Worm (Caenorhabditis elegans) whole organism, L2 larva: ENCODE results near the gene F53G2.13.
"Not testable (repeated sequence)": the region's sequence is repeated elsewhere in the genome, so short reads cannot be mapped to it uniquely, and the experiment has no call there.

ENCODE experiments used
- C34F6.9 ChIP-seq: fragments of 150-350 bp; optimal IDR thresholded peaks from 2 replicates; lab custom pipeline; 2014; ENCODE audit warnings: missing biosample characterization, missing genetic modification characterization
- R02D3.7 ChIP-seq: fragments of 150-350 bp; optimal IDR thresholded peaks from 2 replicates; lab custom pipeline; 2014; ENCODE audit warnings: missing biosample characterization, missing genetic modification characterization
- Y55F3AM.14 ChIP-seq: fragments of 200-800 bp; sonication (Bioruptor generic); optimal IDR thresholded peaks from 2 replicates; lab custom pipeline; 2018; ENCODE audit warnings: mild to moderate bottlenecking, missing genetic modification characterization, missing compliant biosample characterization
- ZK546.5 ChIP-seq: sonication (generic microtip); optimal IDR thresholded peaks from 2 replicates; lab custom pipeline; 2017; ENCODE audit warnings: missing biosample characterization, missing genetic modification characterization
- ama-1 ChIP-seq: fragments of 150-350 bp; optimal IDR thresholded peaks from 2 replicates; lab custom pipeline; 2018; ENCODE audit warnings: inconsistent platforms
- ceh-82 ChIP-seq: fragments of 150-350 bp; optimal IDR thresholded peaks from 2 replicates; lab custom pipeline; 2014; ENCODE audit warnings: missing biosample characterization, missing genetic modification characterization
- crh-2 ChIP-seq: sonication (generic microtip); optimal IDR thresholded peaks from 2 replicates; lab custom pipeline; 2017; ENCODE audit warnings: missing biosample characterization, missing genetic modification characterization
- egl-27 ChIP-seq: sonication (generic microtip); optimal IDR thresholded peaks from 3 replicates; lab custom pipeline; 2017; ENCODE audit warnings: missing biosample characterization, missing genetic modification reagents, missing genetic modification characterization
- elt-1 ChIP-seq: fragments of 150-350 bp; optimal IDR thresholded peaks from 2 replicates; lab custom pipeline; 2014; ENCODE audit warnings: missing biosample characterization, missing genetic modification characterization
- gmeb-1 ChIP-seq: fragments of 150-350 bp; optimal IDR thresholded peaks from 2 replicates; lab custom pipeline; 2014; ENCODE audit warnings: missing biosample characterization, missing genetic modification characterization
- lin-11 ChIP-seq: fragments of 150-350 bp; sonication (generic microtip); optimal IDR thresholded peaks from 2 replicates; lab custom pipeline; 2014; ENCODE audit warnings: missing biosample characterization, missing genetic modification characterization, inconsistent platforms, mixed read lengths
- lin-13 ChIP-seq: fragments of 150-350 bp; optimal IDR thresholded peaks from 2 replicates; lab custom pipeline; 2014; ENCODE audit warnings: missing biosample characterization, missing genetic modification reagents, missing genetic modification characterization
- lin-39 ChIP-seq: fragments of 150-350 bp; optimal IDR thresholded peaks from 2 replicates; lab custom pipeline; 2014; ENCODE audit warnings: missing biosample characterization, missing genetic modification reagents, missing genetic modification characterization
- mab-5 ChIP-seq: fragments of 150-350 bp; optimal IDR thresholded peaks from 2 replicates; lab custom pipeline; 2014; ENCODE audit warnings: missing biosample characterization, missing genetic modification characterization
- nhr-10 ChIP-seq: sonication (generic microtip); optimal IDR thresholded peaks from 2 replicates; lab custom pipeline; 2017; ENCODE audit warnings: missing biosample characterization, missing genetic modification characterization
- nhr-11 ChIP-seq: fragments of 150-350 bp; optimal IDR thresholded peaks from 2 replicates; lab custom pipeline; 2014; ENCODE audit warnings: missing biosample characterization, missing genetic modification characterization
- nhr-129 ChIP-seq: fragments of 150-350 bp; optimal IDR thresholded peaks from 2 replicates; lab custom pipeline; 2014; ENCODE audit warnings: missing biosample characterization, missing genetic modification characterization
- nhr-21 ChIP-seq: fragments of 150-350 bp; optimal IDR thresholded peaks from 2 replicates; lab custom pipeline; 2014; ENCODE audit warnings: missing biosample characterization, missing genetic modification characterization
- nhr-6 ChIP-seq: fragments of 150-350 bp; optimal IDR thresholded peaks from 2 replicates; lab custom pipeline; 2014; ENCODE audit warnings: missing biosample characterization, missing genetic modification characterization
- nhr-77 ChIP-seq: fragments of 150-350 bp; optimal IDR thresholded peaks from 2 replicates; lab custom pipeline; 2014; ENCODE audit warnings: missing biosample characterization, missing genetic modification characterization
- peb-1 ChIP-seq: fragments of 150-350 bp; optimal IDR thresholded peaks from 2 replicates; lab custom pipeline; 2014; ENCODE audit warnings: missing biosample characterization, missing genetic modification characterization
- sem-4 ChIP-seq: fragments of 150-350 bp; optimal IDR thresholded peaks from 2 replicates; lab custom pipeline; 2014; ENCODE audit warnings: missing biosample characterization, missing genetic modification reagents, missing genetic modification characterization
- skn-1 ChIP-seq: sonication (generic microtip); optimal IDR thresholded peaks from 2 replicates; lab custom pipeline; 2017; ENCODE audit warnings: missing biosample characterization, missing genetic modification characterization
- sma-3 ChIP-seq: sonication (generic microtip); optimal IDR thresholded peaks from 2 replicates; lab custom pipeline; 2016; ENCODE audit warnings: missing genetic modification reagents, missing genetic modification characterization, missing compliant biosample characterization
- sma-9 ChIP-seq, 2 experiments: fragments of 150-350 bp in 1 of 2; sonication (generic microtip) in 1 of 2; optimal IDR thresholded peaks; 2 replicates each; lab custom pipeline; 2014 to 2016; ENCODE audit warnings: missing genetic modification characterization in 2 of 2, mild to moderate bottlenecking in 1 of 2, missing biosample characterization in 1 of 2, missing compliant biosample characterization in 1 of 2, missing genetic modification reagents in 1 of 2, moderate library complexity in 1 of 2
- snpc-4 ChIP-seq: fragments of 150-350 bp; optimal IDR thresholded peaks from 2 replicates; lab custom pipeline; 2014; ENCODE audit warnings: missing biosample characterization, missing genetic modification characterization
- unc-39 ChIP-seq: fragments of 150-350 bp; optimal IDR thresholded peaks from 2 replicates; lab custom pipeline; 2014; ENCODE audit warnings: missing biosample characterization, missing genetic modification characterization
- unc-62 ChIP-seq: fragments of 150-350 bp; optimal IDR thresholded peaks from 2 replicates; lab custom pipeline; 2014; ENCODE audit warnings: missing biosample characterization, missing genetic modification reagents, missing genetic modification characterization
- zag-1 ChIP-seq: fragments of 150-350 bp; optimal IDR thresholded peaks from 2 replicates; lab custom pipeline; 2014; ENCODE audit warnings: missing biosample characterization, missing genetic modification characterization
- ztf-11 ChIP-seq: sonication (generic microtip); optimal IDR thresholded peaks from 2 replicates; lab custom pipeline; 2017; ENCODE audit warnings: missing biosample characterization, missing genetic modification characterization

Gene F53G2.13

ce11 chrII:2525652-2526051, 42.0 kb downstream of the F53G2.13 start:
- TF ChIP-seq nhr-6 (tag; lab: Kevin White, UChicago) = no peak
- no peak for TF ChIP-seq lin-11
- TF ChIP-seq gmeb-1 = no peak
- no peak for TF ChIP-seq ztf-11
- TF ChIP-seq zag-1 (tag; lab: Kevin White, UChicago) = no peak
- TF ChIP-seq unc-62 = no peak
- TF ChIP-seq sma-9 (GFP tag; optimal IDR thresholded peaks at IDR 0.05; lab: Kevin White, UChicago) = no peak
- no peak for TF ChIP-seq sma-9 (tag; optimal IDR thresholded peaks at IDR 0.05; lab: Kevin White, UChicago)
- no peak for TF ChIP-seq peb-1
- TF ChIP-seq lin-39 (tag; lab: Kevin White, UChicago) = no peak
- TF ChIP-seq lin-13 = no peak
- TF ChIP-seq mab-5 (tag; lab: Kevin White, UChicago) = no peak
- TF ChIP-seq C34F6.9 (tag; lab: Kevin White, UChicago) = no peak
- TF ChIP-seq elt-1 (tag; lab: Kevin White, UChicago) = no peak
- no peak for TF ChIP-seq crh-2 (tag; lab: Kevin White, UChicago)
- no peak for TF ChIP-seq sma-3 (GFP tag; lab: Kevin White, UChicago)
- TF ChIP-seq, all 48 proteins: peak for 0

DNA sequence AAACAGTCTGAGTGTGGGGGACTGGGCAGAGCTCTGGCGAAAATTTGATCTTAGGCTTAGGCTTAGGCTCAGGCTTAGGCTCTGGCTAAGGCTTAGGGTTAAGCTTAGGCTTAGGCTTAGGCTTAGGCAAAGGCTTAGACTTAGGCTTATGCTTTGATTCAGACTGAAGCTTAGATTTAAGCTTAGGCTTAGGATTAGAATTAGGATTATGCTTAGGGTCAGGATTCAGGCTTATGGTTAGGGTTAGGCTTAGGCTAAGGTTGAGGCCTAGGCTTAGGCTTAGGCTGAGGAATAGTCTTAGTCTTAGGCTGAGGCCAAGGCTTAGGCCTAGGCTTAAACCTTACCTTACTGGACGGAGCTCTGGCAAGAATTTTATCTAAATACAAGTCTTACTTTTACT, 43.3 kb downstream of the F53G2.13 start:
- no peak for TF ChIP-seq ama-1 (lab: Kevin White, UChicago)
- no peak for TF ChIP-seq egl-27 (tag; lab: Kevin White, UChicago)
- TF ChIP-seq skn-1 (tag; lab: Kevin White, UChicago) = no peak
- TF ChIP-seq nhr-77 = no peak
- no peak for TF ChIP-seq snpc-4 (tag; lab: Kevin White, UChicago)
- TF ChIP-seq lin-11 = no peak
- no peak for TF ChIP-seq gmeb-1
- no peak for TF ChIP-seq nhr-6 (tag; lab: Kevin White, UChicago)
- TF ChIP-seq zag-1 (tag; lab: Kevin White, UChicago) = no peak
- no peak for TF ChIP-seq crh-2 (tag; lab: Kevin White, UChicago)
- no peak for TF ChIP-seq nhr-21 (tag; lab: Kevin White, UChicago)
- no peak for TF ChIP-seq nhr-11 (tag; lab: Kevin White, UChicago)
- no peak for TF ChIP-seq nhr-10 (tag; lab: Kevin White, UChicago)
- no peak for TF ChIP-seq unc-62

DNA sequence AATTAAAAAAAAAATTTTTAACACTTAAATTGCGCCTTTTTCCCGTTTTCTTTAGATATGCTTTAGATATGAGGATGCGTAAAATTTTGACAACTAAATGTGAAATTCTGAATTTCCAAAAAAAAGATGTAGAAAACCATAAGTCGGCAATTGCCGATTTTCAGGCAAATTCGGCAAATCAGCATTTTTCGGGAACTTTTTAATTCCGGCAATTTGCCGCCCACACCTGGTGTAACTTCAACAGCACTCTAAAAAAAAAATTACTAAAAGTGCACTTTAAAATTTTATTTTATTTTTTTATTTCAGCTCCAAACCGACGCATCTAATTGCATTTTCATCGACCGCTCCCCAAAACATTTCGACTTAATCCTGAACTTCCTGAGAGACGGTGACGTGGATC, 46.9 kb downstream of the F53G2.13 start, which contains the start of gene K02F6.6:
Gene K02F6.6, plus strand, starts transcription at position 301 of the 400 bp plus-strand sequence.
- TF ChIP-seq Y55F3AM.14 (GFP tag; lab: Kevin White, UChicago) = no peak
- TF ChIP-seq ceh-82 (tag; lab: Kevin White, UChicago) = no peak
- no peak for TF ChIP-seq lin-11
- TF ChIP-seq unc-39 (tag; lab: Kevin White, UChicago) = no peak
- no peak for TF ChIP-seq nhr-77
- TF ChIP-seq sma-9 (GFP tag; optimal IDR thresholded peaks at IDR 0.05; lab: Kevin White, UChicago) = no peak
- TF ChIP-seq sma-9 (tag; optimal IDR thresholded peaks at IDR 0.05; lab: Kevin White, UChicago) = no peak

ce11 chrII:2534459-2534858, 50.9 kb downstream of the F53G2.13 start, which contains the start of gene K02F6.5:
Gene K02F6.5 (plus strand): TSS chrII:2534759.
- not testable (repeated sequence) for TF ChIP-seq egl-27 (tag; lab: Kevin White, UChicago); ZK546.5; nhr-129 (tag; lab: Kevin White, UChicago)
- TF ChIP-seq, all 48 proteins: peak for 0; not testable (repeated sequence) for 48

DNA sequence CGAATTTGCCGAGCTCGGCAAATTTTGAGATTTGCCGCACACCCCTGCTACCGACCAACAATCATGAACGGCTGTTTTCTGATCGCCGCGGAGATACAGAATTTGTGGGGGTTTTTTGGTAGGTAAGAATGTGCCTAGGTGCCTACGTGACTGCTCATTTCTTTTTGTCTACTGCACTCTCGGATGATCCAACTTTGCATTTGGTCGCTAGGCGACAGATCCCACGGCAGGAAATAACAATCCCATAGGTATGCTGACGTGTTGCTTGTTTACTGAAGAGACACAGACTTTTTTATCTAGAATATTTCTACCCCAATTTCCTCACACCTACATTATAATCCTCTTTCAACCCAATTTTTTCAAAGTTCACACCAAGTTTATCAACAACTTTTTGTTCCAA, 51.3 kb downstream of the F53G2.13 start, which contains the start of gene K02F6.8:
Gene K02F6.8, minus strand, starts transcription at position 101 of the 400 bp plus-strand sequence.
- TF ChIP-seq ceh-82 (tag; lab: Kevin White, UChicago); R02D3.7; sem-4: not testable (repeated sequence)
